Worm (Caenorhabditis elegans) whole organism, L4 larva: ENCODE data around the gene cdd-2.
A peak's percentile ranks its signal among the peaks of the same experiment; 100 is the strongest.

Experiments
- F26F4.8 ChIP-seq: fragments of 200-800 bp; sonication (Bioruptor generic); conservative IDR thresholded peaks from 2 replicates; pipeline ENCODE4 v1.3.6; 2022; ENCODE audit warnings: missing genetic modification characterization, missing compliant biosample characterization
- F37D6.2 ChIP-seq: sonication (generic microtip); optimal IDR thresholded peaks from 2 replicates; lab custom pipeline; 2016; ENCODE audit warnings: mild to moderate bottlenecking, missing genetic modification characterization, missing compliant biosample characterization
- F49E8.2 ChIP-seq: sonication (generic microtip); optimal IDR thresholded peaks from 2 replicates; lab custom pipeline; 2016; ENCODE audit warnings: missing compliant biosample characterization, mild to moderate bottlenecking, missing genetic modification characterization, borderline replicate concordance
- Y48G9A.11 ChIP-seq: fragments of 200-800 bp; sonication (Bioruptor generic); IDR thresholded peaks from 2 replicates; pipeline ENCODE4 v1.3.6; 2022; ENCODE audit warnings: missing genetic modification reagents, missing genetic modification characterization, missing compliant biosample characterization
- Y75B8A.6 ChIP-seq: fragments of 200-800 bp; sonication (Bioruptor generic); IDR thresholded peaks from 2 replicates; pipeline ENCODE4 v1.3.6; 2022; ENCODE audit warnings: missing genetic modification reagents, missing genetic modification characterization, missing compliant biosample characterization
- ZK337.2 ChIP-seq: fragments of 200-800 bp; sonication (Bioruptor generic); IDR thresholded peaks from 2 replicates; pipeline ENCODE4 v1.3.6; 2022; ENCODE audit warnings: missing genetic modification reagents, missing genetic modification characterization, missing compliant biosample characterization
- ZK546.5 ChIP-seq, 2 experiments: sonication (generic microtip); optimal IDR thresholded peaks; 2 replicates each; lab custom pipeline; 2017; ENCODE audit warnings: missing biosample characterization in 2 of 2, missing genetic modification characterization in 2 of 2
- aha-1 ChIP-seq: fragments of 150-350 bp; peaks from one replicate; lab custom pipeline; 2014; ENCODE audit warnings: missing biosample characterization, missing genetic modification characterization
- attf-4 ChIP-seq: sonication (generic microtip); optimal IDR thresholded peaks from 3 replicates; lab custom pipeline; 2017; ENCODE audit warnings: missing biosample characterization, missing genetic modification characterization
- ceh-32 ChIP-seq: sonication (generic microtip); optimal IDR thresholded peaks from 2 replicates; lab custom pipeline; 2016; ENCODE audit warnings: mild to moderate bottlenecking, missing genetic modification characterization, missing compliant biosample characterization; ENCODE audit not compliant: poor library complexity
- cey-2 ChIP-seq: sonication (generic microtip); optimal IDR thresholded peaks from 3 replicates; lab custom pipeline; 2017; ENCODE audit warnings: missing genetic modification characterization, mild to moderate bottlenecking, missing compliant biosample characterization, antibody characterized with exemption, borderline replicate concordance; ENCODE audit not compliant: insufficient read depth
- daf-16 ChIP-seq, 3 experiments: sonication (generic microtip); optimal IDR thresholded peaks; 2 replicates each; lab custom pipeline; 2016 to 2017; ENCODE audit warnings: missing genetic modification characterization in 3 of 3, missing genetic modification reagents in 3 of 3, mild to moderate bottlenecking in 2 of 3, missing compliant biosample characterization in 2 of 3, missing biosample characterization in 1 of 3, moderate library complexity in 1 of 3
- daf-19 ChIP-seq: fragments of 200-800 bp; sonication (Bioruptor generic); conservative IDR thresholded peaks from 2 replicates; pipeline ENCODE4 v1.3.6; 2022; ENCODE audit warnings: missing genetic modification characterization, missing compliant biosample characterization
- daf-8 ChIP-seq: fragments of 200-800 bp; sonication (Bioruptor generic); IDR thresholded peaks from 2 replicates; pipeline ENCODE4 v1.3.6; 2022; ENCODE audit warnings: missing genetic modification characterization, missing compliant biosample characterization
- dmd-8 ChIP-seq: fragments of 200-800 bp; sonication (Bioruptor generic); IDR thresholded peaks from 2 replicates; pipeline ENCODE4 v1.3.6; 2022; ENCODE audit warnings: missing genetic modification characterization, missing compliant biosample characterization
- dpl-1 ChIP-seq: fragments of 150-350 bp; optimal IDR thresholded peaks from 2 replicates; lab custom pipeline; 2014; ENCODE audit warnings: missing biosample characterization, missing genetic modification reagents, missing genetic modification characterization
- egl-27 ChIP-seq: sonication (generic microtip); optimal IDR thresholded peaks from 3 replicates; lab custom pipeline; 2017; ENCODE audit warnings: missing biosample characterization, missing genetic modification reagents, missing genetic modification characterization
- egl-43 ChIP-seq: fragments of 200-800 bp; sonication (Bioruptor generic); IDR thresholded peaks from 2 replicates; pipeline ENCODE4 v1.3.6; 2022; ENCODE audit warnings: missing genetic modification reagents, missing genetic modification characterization, missing compliant biosample characterization
- fkh-10 ChIP-seq: fragments of 150-350 bp; optimal IDR thresholded peaks from 2 replicates; lab custom pipeline; 2014; ENCODE audit warnings: missing biosample characterization, missing genetic modification reagents, missing genetic modification characterization
- gei-8 ChIP-seq: fragments of 200-800 bp; sonication (Bioruptor generic); optimal IDR thresholded peaks from 2 replicates; lab custom pipeline; 2018; ENCODE audit warnings: mild to moderate bottlenecking, missing genetic modification characterization, missing compliant biosample characterization
- hmg-1.1 ChIP-seq: fragments of 200-800 bp; sonication (Bioruptor generic); IDR thresholded peaks from 2 replicates; pipeline ENCODE4 v1.3.6; 2022; ENCODE audit warnings: missing genetic modification reagents, missing genetic modification characterization, missing compliant biosample characterization
- lin-29 ChIP-seq: fragments of 200-800 bp; sonication (Bioruptor generic); IDR thresholded peaks from 2 replicates; pipeline ENCODE4 v1.3.6; 2022; ENCODE audit warnings: missing genetic modification reagents, missing genetic modification characterization, missing compliant biosample characterization
- lin-38 ChIP-seq: fragments of 200-800 bp; sonication (Bioruptor generic); IDR thresholded peaks from 2 replicates; pipeline ENCODE4 v1.3.6; 2022; ENCODE audit warnings: missing genetic modification reagents, missing genetic modification characterization, missing compliant biosample characterization
- lsy-2 ChIP-seq, 2 experiments: fragments of 150-350 bp in 1 of 2; sonication (generic microtip) in 1 of 2; optimal IDR thresholded peaks; 2 replicates each; lab custom pipeline; 2014 to 2017; ENCODE audit warnings: missing biosample characterization in 2 of 2, missing genetic modification characterization in 2 of 2
- madf-9 ChIP-seq: fragments of 200-800 bp; sonication (Bioruptor generic); conservative IDR thresholded peaks from 2 replicates; pipeline ENCODE4 v1.3.6; 2022; ENCODE audit warnings: missing genetic modification reagents, missing genetic modification characterization, missing compliant biosample characterization
- mdt-29 ChIP-seq: fragments of 200-800 bp; sonication (Bioruptor generic); IDR thresholded peaks from 2 replicates; pipeline ENCODE4 v1.3.6; 2022; ENCODE audit warnings: missing genetic modification reagents, missing genetic modification characterization, missing compliant biosample characterization
- mep-1 ChIP-seq: fragments of 150-350 bp; sonication (generic microtip); optimal IDR thresholded peaks from 3 replicates; lab custom pipeline; 2014; ENCODE audit warnings: missing biosample characterization, missing genetic modification characterization
- mes-2 ChIP-seq: sonication (generic microtip); optimal IDR thresholded peaks from 2 replicates; lab custom pipeline; 2016; ENCODE audit warnings: missing genotype, mild to moderate bottlenecking, missing genetic modification characterization, missing compliant biosample characterization; ENCODE audit not compliant: poor library complexity, severe bottlenecking
- nhr-10 ChIP-seq: fragments of 150-350 bp; optimal IDR thresholded peaks from 2 replicates; lab custom pipeline; 2014; ENCODE audit warnings: missing biosample characterization, missing genetic modification characterization
- nhr-111 ChIP-seq: fragments of 200-800 bp; sonication (Bioruptor generic); optimal IDR thresholded peaks from 2 replicates; lab custom pipeline; 2018; ENCODE audit warnings: mild to moderate bottlenecking, missing genetic modification characterization, missing compliant biosample characterization
- nhr-28 ChIP-seq: fragments of 150-350 bp; optimal IDR thresholded peaks from 2 replicates; lab custom pipeline; 2014; ENCODE audit warnings: missing biosample characterization, missing genetic modification characterization
- nhr-48 ChIP-seq: sonication (generic microtip); optimal IDR thresholded peaks from 2 replicates; lab custom pipeline; 2016; ENCODE audit warnings: mild to moderate bottlenecking, missing genetic modification characterization, missing compliant biosample characterization
- pha-4 ChIP-seq, 2 experiments: fragments of 150-350 bp in 1 of 2; fragments of 200-800 bp in 1 of 2; sonication (Bioruptor generic) in 1 of 2; IDR thresholded peaks in 1 of 2; optimal IDR thresholded peaks in 1 of 2; 2 replicates each; pipeline versions ENCODE4 v1.3.6 to Lab custom; 2014 to 2022; ENCODE audit warnings: missing genetic modification characterization in 2 of 2, missing genetic modification reagents in 2 of 2, missing biosample characterization in 1 of 2, missing compliant biosample characterization in 1 of 2
- php-3 ChIP-seq: fragments of 200-800 bp; sonication (Bioruptor generic); IDR thresholded peaks from 2 replicates; pipeline ENCODE4 v1.3.6; 2022; ENCODE audit warnings: missing genetic modification reagents, missing genetic modification characterization, missing compliant biosample characterization
- snpc-1.2 ChIP-seq: fragments of 200-800 bp; sonication (Bioruptor generic); IDR thresholded peaks from 2 replicates; pipeline ENCODE4 v1.3.6; 2022; ENCODE audit warnings: missing genetic modification reagents, missing genetic modification characterization, missing compliant biosample characterization
- spr-1 ChIP-seq: sonication (generic microtip); optimal IDR thresholded peaks from 2 replicates; lab custom pipeline; 2016; ENCODE audit warnings: mild to moderate bottlenecking, missing genetic modification characterization, missing compliant biosample characterization
- unc-130 ChIP-seq: sonication (generic microtip); optimal IDR thresholded peaks from 2 replicates; lab custom pipeline; 2016; ENCODE audit warnings: missing genetic modification reagents, missing genetic modification characterization, missing compliant biosample characterization
- unc-62 ChIP-seq, 3 experiments: fragments of 150-350 bp in 1 of 3; sonication (generic microtip); optimal IDR thresholded peaks in 2 of 3; peaks in 1 of 3; 1 replicate in 1 of 3; 2 replicates in 2 of 3; lab custom pipeline; 2014 to 2017; ENCODE audit warnings: missing biosample characterization in 3 of 3, missing genetic modification characterization in 3 of 3, missing genetic modification reagents in 3 of 3, missing genotype in 1 of 3
- vab-7 ChIP-seq: fragments of 200-800 bp; sonication (Bioruptor generic); IDR thresholded peaks from 2 replicates; pipeline ENCODE4 v1.3.6; 2022; ENCODE audit warnings: missing genetic modification reagents, missing genetic modification characterization, missing compliant biosample characterization
- zfp-2 ChIP-seq: sonication (generic microtip); optimal IDR thresholded peaks from 2 replicates; lab custom pipeline; 2016; ENCODE audit warnings: mild to moderate bottlenecking, missing genetic modification characterization, missing compliant biosample characterization
- zfp-3 ChIP-seq: fragments of 200-800 bp; sonication (Bioruptor generic); conservative IDR thresholded peaks from 2 replicates; pipeline ENCODE4 v1.3.6; 2022; ENCODE audit warnings: missing genetic modification reagents, missing genetic modification characterization, missing compliant biosample characterization
- zip-11 ChIP-seq: fragments of 200-800 bp; sonication (Bioruptor generic); IDR thresholded peaks from 2 replicates; pipeline ENCODE4 v1.3.6; 2022; ENCODE audit warnings: missing genetic modification characterization, missing compliant biosample characterization
- zip-2 ChIP-seq: fragments of 150-350 bp; optimal IDR thresholded peaks from 2 replicates; lab custom pipeline; 2014; ENCODE audit warnings: missing biosample characterization, missing genetic modification characterization
- ztf-7 ChIP-seq: fragments of 150-350 bp; optimal IDR thresholded peaks from 2 replicates; lab custom pipeline; 2014; ENCODE audit warnings: missing biosample characterization, missing genetic modification characterization

cdd-2 gene

ce11 chrIV:7510829-7511228 is 36.9 kb downstream of the cdd-2 start:
- TF ChIP-seq daf-19 (no peak), zfp-2 (tag; lab: Kevin White, UChicago) (no peak), mep-1 (no peak), dpl-1 (GFP tag; lab: Kevin White, UChicago) (peak; percentile 18), cey-2 (no peak), daf-8 (GFP tag; lab: Robert Waterston, UW) (no peak)

ce11 chrIV:7508850-7509249 is 38.8 kb downstream of the cdd-2 start:
- TF ChIP-seq unc-62 (GFP tag; optimal IDR thresholded peaks at IDR 0.05 in 1 of 2; lab: Kevin White, UChicago) (peak in 1 of 2 experiments; percentile 38), unc-62 (tag; optimal IDR thresholded peaks at IDR 0.05; lab: Kevin White, UChicago) (no peak), daf-16 (GFP tag; optimal IDR thresholded peaks at IDR 0.05; lab: Kevin White, UChicago) (no peak), daf-16 (tag; optimal IDR thresholded peaks at IDR 0.05; lab: Kevin White, UChicago) (peak; percentile 16), zip-11 (GFP tag; lab: Robert Waterston, UW) (no peak), mdt-29 (GFP tag; lab: Robert Waterston, UW) (no peak), ztf-7 (tag; lab: Kevin White, UChicago) (no peak), lsy-2 (tag; optimal IDR thresholded peaks at IDR 0.05; lab: Kevin White, UChicago) (peak in 1 of 2 experiments; percentile 91), F49E8.2 (tag; lab: Kevin White, UChicago) (peak; percentile 9), dmd-8 (no peak), fkh-10 (GFP tag; lab: Kevin White, UChicago) (no peak), dpl-1 (GFP tag; lab: Kevin White, UChicago) (peak; percentile 27), mes-2 (tag; lab: Kevin White, UChicago) (peak; percentile 48), lin-38 (GFP tag; lab: Robert Waterston, UW) (0 out of 2 replicates have a peak, but pooled peaks have one; percentile 18), Y48G9A.11 (GFP tag; lab: Robert Waterston, UW) (0 out of 2 replicates have a peak, but pooled peaks have one; percentile 47), aha-1 (tag; lab: Kevin White, UChicago) (no peak)

ce11 chrIV:7507841-7508509 is 39.7 kb downstream of the cdd-2 start, which contains the start of the genes vdac-1 and R05G6.5:
TSS of gene vdac-1 (minus strand) at chrIV:7507891.
TSS of gene R05G6.5 (plus strand) at chrIV:7508367.
- TF ChIP-seq F37D6.2 (peak; percentile 13), unc-130 (GFP tag; lab: Kevin White, UChicago) (no peak), egl-27 (tag; lab: Kevin White, UChicago) (no peak), nhr-48 (peak; percentile 11), nhr-111 (GFP tag; lab: Kevin White, UChicago) (no peak), zfp-3 (peak; percentile 69), daf-19 (no peak), vab-7 (GFP tag; lab: Robert Waterston, UW) (peak; percentile 57), zip-2 (tag; lab: Kevin White, UChicago) (peak; percentile 10), zip-11 (GFP tag; lab: Robert Waterston, UW) (no peak), lin-29 (0 out of 2 replicates have a peak, but pooled peaks have one; percentile 22), ceh-32 (tag; lab: Kevin White, UChicago) (no peak), pha-4 (GFP tag; IDR thresholded peaks at IDR 0.05; lab: Robert Waterston, UW) (peak; percentile 77), pha-4 (tag; optimal IDR thresholded peaks at IDR 0.05; lab: Kevin White, UChicago) (peak; percentile 38), madf-9 (peak; percentile 65), egl-43 (GFP tag; lab: Robert Waterston, UW) (no peak), nhr-28 (peak; percentile 93), nhr-10 (peak; percentile 50), ZK337.2 (GFP tag; lab: Robert Waterston, UW) (no peak), F26F4.8 (GFP tag; lab: Robert Waterston, UW) (no peak), php-3 (peak; percentile 74; the same call in 1 of the 2 replicates), ZK546.5 (tag; optimal IDR thresholded peaks at IDR 0.05; lab: Kevin White, UChicago) (no peak), Y75B8A.6 (GFP tag; lab: Robert Waterston, UW) (0 out of 2 replicates have a peak, but pooled peaks have one; percentile 18), spr-1 (tag; lab: Kevin White, UChicago) (peak; percentile 16), daf-8 (GFP tag; lab: Robert Waterston, UW) (no peak), attf-4 (tag; lab: Kevin White, UChicago) (no peak), gei-8 (no peak), hmg-1.1 (peak; percentile 71), snpc-1.2 (GFP tag; lab: Robert Waterston, UW) (no peak)
